Fruit fly (Drosophila melanogaster) whole organism, embryonic: ENCODE results near the gene CG33723.

ENCODE experiments used
- Atf6 ChIP-seq: fragments of 200-800 bp; sonication (Bioruptor generic); IDR thresholded peaks from 2 replicates; pipeline ENCODE4 v1.3.6; 2022; ENCODE audit warnings: missing biosample characterization, missing genetic modification characterization
- BEAF-32 ChIP-seq: fragments of 200-800 bp; sonication (Bioruptor generic); optimal IDR thresholded peaks from 3 replicates; lab custom pipeline; 2017; ENCODE audit warnings: missing biosample characterization, missing genetic modification characterization, mild to moderate bottlenecking, moderate library complexity, missing genetic modification reagents
- Blimp-1 ChIP-seq: fragments of 200-800 bp; sonication (Bioruptor generic); optimal IDR thresholded peaks from 3 replicates; lab custom pipeline; 2018; ENCODE audit warnings: missing biosample characterization, missing genetic modification characterization, mild to moderate bottlenecking, moderate library complexity, missing genetic modification reagents
- CG10147 ChIP-seq: fragments of 200-800 bp; sonication (Bioruptor generic); optimal IDR thresholded peaks from 2 replicates; lab custom pipeline; 2019; ENCODE audit warnings: missing biosample characterization, mild to moderate bottlenecking, missing genetic modification characterization, moderate library complexity
- CG11504 ChIP-seq: fragments of 200-800 bp; sonication (Bioruptor generic); optimal IDR thresholded peaks from 3 replicates; lab custom pipeline; 2019; ENCODE audit warnings: missing biosample characterization, mild to moderate bottlenecking, missing genetic modification characterization, moderate library complexity
- CG14965 ChIP-seq: fragments of 200-800 bp; sonication (Bioruptor generic); optimal IDR thresholded peaks from 2 replicates; lab custom pipeline; 2016; ENCODE audit warnings: missing biosample characterization, missing genetic modification characterization, borderline replicate concordance
- CG1647 ChIP-seq: fragments of 200-800 bp; sonication (Bioruptor generic); optimal IDR thresholded peaks from 3 replicates; lab custom pipeline; 2016; ENCODE audit warnings: missing biosample characterization, missing genetic modification characterization
- CG17359 ChIP-seq: fragments of 200-800 bp; sonication (Bioruptor generic); optimal IDR thresholded peaks from 3 replicates; lab custom pipeline; 2018; ENCODE audit warnings: missing biosample characterization, mild to moderate bottlenecking, missing genetic modification characterization, moderate library complexity
- CG17385 ChIP-seq: fragments of 200-800 bp; sonication (Bioruptor generic); optimal IDR thresholded peaks from 3 replicates; lab custom pipeline; 2018; ENCODE audit warnings: missing biosample characterization, mild to moderate bottlenecking, missing genetic modification characterization
- CG18476 ChIP-seq: fragments of 200-800 bp; sonication (Bioruptor generic); optimal IDR thresholded peaks from 2 replicates; lab custom pipeline; 2016; ENCODE audit warnings: missing biosample characterization, mild to moderate bottlenecking, missing genetic modification characterization
- CG2129 ChIP-seq: fragments of 200-800 bp; sonication (Bioruptor generic); IDR thresholded peaks from 2 replicates; pipeline ENCODE4 v1.3.6; 2022; ENCODE audit warnings: missing biosample characterization, missing genetic modification characterization; ENCODE audit not compliant: partially characterized antibody
- CG30020 ChIP-seq: fragments of 200-800 bp; optimal IDR thresholded peaks from 2 replicates; lab custom pipeline; 2019; ENCODE audit warnings: missing biosample characterization, mild to moderate bottlenecking, missing genetic modification characterization, moderate library complexity
- CG30431 ChIP-seq: fragments of 200-800 bp; sonication (Bioruptor generic); optimal IDR thresholded peaks from 2 replicates; lab custom pipeline; 2017; ENCODE audit warnings: missing biosample characterization, missing genetic modification characterization
- CG3065 ChIP-seq: fragments of 200-800 bp; sonication (Bioruptor generic); optimal IDR thresholded peaks from 2 replicates; lab custom pipeline; 2016; ENCODE audit warnings: missing biosample characterization, missing genetic modification characterization
- CG3407 ChIP-seq: fragments of 200-800 bp; sonication (Bioruptor generic); optimal IDR thresholded peaks from 2 replicates; lab custom pipeline; 2018; ENCODE audit warnings: missing biosample characterization, mild to moderate bottlenecking, missing genetic modification characterization
- CG4360 ChIP-seq: fragments of 200-800 bp; sonication (Bioruptor generic); IDR thresholded peaks from 2 replicates; pipeline ENCODE4 v1.3.6; 2022; ENCODE audit warnings: missing biosample characterization, missing genetic modification characterization
- CG7745 ChIP-seq: fragments of 200-800 bp; sonication (Bioruptor generic); optimal IDR thresholded peaks from 2 replicates; lab custom pipeline; 2018; ENCODE audit warnings: missing biosample characterization, mild to moderate bottlenecking, missing genetic modification characterization, moderate library complexity
- CG7963 ChIP-seq: fragments of 200-800 bp; sonication (Bioruptor generic); IDR thresholded peaks from 3 replicates; pipeline ENCODE4 v1.3.6; 2022; ENCODE audit warnings: missing biosample characterization, missing genetic modification characterization; ENCODE audit not compliant: partially characterized antibody
- CG9215 ChIP-seq: fragments of 200-800 bp; sonication (Bioruptor generic); IDR thresholded peaks from 2 replicates; pipeline ENCODE4 v1.3.6; 2022; ENCODE audit warnings: missing biosample characterization, missing genetic modification characterization
- CG9437 ChIP-seq: fragments of 200-800 bp; sonication (Bioruptor generic); optimal IDR thresholded peaks from 2 replicates; lab custom pipeline; 2018; ENCODE audit warnings: missing biosample characterization, mild to moderate bottlenecking, missing genetic modification characterization
- D19B ChIP-seq: fragments of 200-800 bp; sonication (Bioruptor generic); optimal IDR thresholded peaks from 2 replicates; lab custom pipeline; 2017; ENCODE audit warnings: missing biosample characterization, mild to moderate bottlenecking, missing genetic modification characterization
- Deaf1 ChIP-seq: fragments of 200-800 bp; optimal IDR thresholded peaks from 3 replicates; lab custom pipeline; 2019; ENCODE audit warnings: missing biosample characterization, mild to moderate bottlenecking, missing genetic modification characterization, moderate library complexity
- Drgx ChIP-seq: fragments of 200-800 bp; sonication (Bioruptor generic); IDR thresholded peaks from 2 replicates; pipeline ENCODE4 v1.3.6; 2022; ENCODE audit warnings: missing biosample characterization, missing genetic modification characterization
- Ets97D ChIP-seq: fragments of 200-800 bp; sonication (Bioruptor generic); optimal IDR thresholded peaks from 3 replicates; lab custom pipeline; 2016; ENCODE audit warnings: missing biosample characterization, missing genetic modification characterization
- Lim3 ChIP-seq: fragments of 200-800 bp; sonication (Bioruptor generic); IDR thresholded peaks from 2 replicates; pipeline ENCODE4 v1.3.6; 2022; ENCODE audit warnings: missing biosample characterization, missing genetic modification characterization
- Lpt ChIP-seq: fragments of >200 bp; optimal IDR thresholded peaks from 2 replicates; lab custom pipeline; 2018; ENCODE audit warnings: missing biosample characterization, missing genetic modification characterization
- MBD-R2 ChIP-seq: fragments of 200-800 bp; sonication (Bioruptor generic); IDR thresholded peaks from 2 replicates; pipeline ENCODE4 v1.3.6; 2022; ENCODE audit warnings: missing biosample characterization, missing genetic modification characterization
- Opbp ChIP-seq: fragments of 200-800 bp; sonication (Bioruptor generic); IDR thresholded peaks from 3 replicates; pipeline ENCODE4 v1.3.6; 2022; ENCODE audit warnings: missing biosample characterization, missing genetic modification characterization; ENCODE audit not compliant: partially characterized antibody
- Pdp1 ChIP-seq, 2 experiments: fragments of 200-800 bp; sonication (Bioruptor generic); optimal IDR thresholded peaks; 3 replicates each; lab custom pipeline; 2016; ENCODE audit warnings: missing biosample characterization in 2 of 2, missing genetic modification characterization in 2 of 2, mild to moderate bottlenecking in 1 of 2, moderate library complexity in 1 of 2
- Ptx1 ChIP-seq: fragments of 200-800 bp; sonication (Bioruptor generic); IDR thresholded peaks from 2 replicates; pipeline ENCODE4 v1.3.6; 2022; ENCODE audit warnings: missing biosample characterization, missing genetic modification characterization
- Sry-δ ChIP-seq: fragments of 200-800 bp; sonication (Bioruptor generic); optimal IDR thresholded peaks from 2 replicates; lab custom pipeline; 2016; ENCODE audit warnings: missing biosample characterization, missing genetic modification characterization
- btn ChIP-seq: fragments of 200-800 bp; sonication (Bioruptor generic); optimal IDR thresholded peaks from 2 replicates; lab custom pipeline; 2016; ENCODE audit warnings: missing biosample characterization, missing genetic modification characterization
- cato ChIP-seq: fragments of 200-800 bp; sonication (Bioruptor generic); optimal IDR thresholded peaks from 2 replicates; lab custom pipeline; 2016; ENCODE audit warnings: missing biosample characterization, missing genetic modification characterization, borderline replicate concordance
- caup ChIP-seq: fragments of 200-800 bp; sonication (Bioruptor generic); optimal IDR thresholded peaks from 3 replicates; lab custom pipeline; 2017; ENCODE audit warnings: missing biosample characterization, mild to moderate bottlenecking, missing genetic modification characterization, moderate library complexity; ENCODE audit not compliant: severe bottlenecking
- cg ChIP-seq: fragments of 200-800 bp; sonication (Bioruptor generic); optimal IDR thresholded peaks from 3 replicates; lab custom pipeline; 2019; ENCODE audit warnings: missing biosample characterization, mild to moderate bottlenecking, missing genetic modification characterization, moderate library complexity
- gro ChIP-seq: fragments of 200-800 bp; sonication (Bioruptor generic); optimal IDR thresholded peaks from 2 replicates; lab custom pipeline; 2016; ENCODE audit warnings: missing biosample characterization, missing genetic modification characterization
- her ChIP-seq: fragments of 200-800 bp; sonication (Bioruptor generic); optimal IDR thresholded peaks from 2 replicates; lab custom pipeline; 2016; ENCODE audit warnings: missing biosample characterization, missing genetic modification characterization
- maf-S ChIP-seq: fragments of 200-800 bp; sonication (Bioruptor generic); optimal IDR thresholded peaks from 2 replicates; lab custom pipeline; 2016; ENCODE audit warnings: missing biosample characterization, missing genetic modification characterization
- mirr ChIP-seq: fragments of 200-800 bp; sonication (Bioruptor generic); optimal IDR thresholded peaks from 3 replicates; lab custom pipeline; 2018; ENCODE audit warnings: missing biosample characterization, mild to moderate bottlenecking, missing genetic modification characterization
- odd ChIP-seq: fragments of 200-800 bp; sonication (Bioruptor generic); optimal IDR thresholded peaks from 2 replicates; lab custom pipeline; 2017; ENCODE audit warnings: missing biosample characterization, mild to moderate bottlenecking, missing genetic modification characterization
- pb ChIP-seq: fragments of 200-800 bp; sonication (Bioruptor generic); optimal IDR thresholded peaks from 3 replicates; lab custom pipeline; 2016; ENCODE audit warnings: missing biosample characterization, missing genetic modification characterization
- pros ChIP-seq: fragments of 200-800 bp; sonication (Bioruptor generic); optimal IDR thresholded peaks from 3 replicates; lab custom pipeline; 2019; ENCODE audit warnings: missing biosample characterization, mild to moderate bottlenecking, missing genetic modification characterization, moderate library complexity
- psq ChIP-seq: fragments of 200-800 bp; sonication (Bioruptor generic); optimal IDR thresholded peaks from 2 replicates; lab custom pipeline; 2017; ENCODE audit warnings: missing biosample characterization, missing genetic modification characterization
- run ChIP-seq: fragments of 200-800 bp; sonication (Bioruptor generic); optimal IDR thresholded peaks from 3 replicates; lab custom pipeline; 2018; ENCODE audit warnings: missing biosample characterization, mild to moderate bottlenecking, missing genetic modification characterization
- sim ChIP-seq: fragments of 200-800 bp; sonication (Bioruptor generic); IDR thresholded peaks from 2 replicates; pipeline ENCODE4 v1.3.6; 2022; ENCODE audit warnings: missing biosample characterization, missing genetic modification characterization
- slbo ChIP-seq: fragments of 200-800 bp; sonication (Bioruptor generic); IDR thresholded peaks from 2 replicates; pipeline ENCODE4 v1.3.6; 2022; ENCODE audit warnings: missing biosample characterization, missing genetic modification characterization
- toy ChIP-seq: fragments of 200-800 bp; sonication (Bioruptor generic); IDR thresholded peaks from 2 replicates; pipeline ENCODE4 v1.3.6; 2022; ENCODE audit warnings: missing biosample characterization, missing genetic modification characterization
- wor ChIP-seq: fragments of 200-800 bp; sonication (Bioruptor generic); IDR thresholded peaks from 2 replicates; pipeline ENCODE4 v1.3.6; 2022; ENCODE audit warnings: missing biosample characterization, missing genetic modification characterization
- zf30C ChIP-seq: fragments of 200-800 bp; sonication (Bioruptor generic); optimal IDR thresholded peaks from 3 replicates; lab custom pipeline; 2018; ENCODE audit warnings: missing biosample characterization, mild to moderate bottlenecking, missing genetic modification characterization

The CG33723 gene

dm6 chr2L:9464455-9465063 is 24.0 kb upstream of the CG33723 start (continued):
- TF ChIP-seq CG7963 (0 out of 3 replicates have a peak, but pooled peaks have one; percentile 10), D19B (GFP tag; lab: Kevin White, UChicago) (no peak), btn (GFP tag; lab: Kevin White, UChicago) (no peak), CG30020 (tag; lab: Kevin White, UChicago) (no peak), slbo (GFP tag; lab: Robert Waterston, UW) (no peak), Atf6 (GFP tag; lab: Robert Waterston, UW) (no peak), Sry-δ (no peak), wor (GFP tag; lab: Robert Waterston, UW) (no peak), CG7745 (tag; lab: Kevin White, UChicago) (no peak), CG2129 (no peak)

dm6 chr2L:9460092-9460473 is 19.5 kb upstream of the CG33723 start:
- TF ChIP-seq slbo (GFP tag; lab: Robert Waterston, UW), result 0 out of 2 replicates have a peak, but pooled peaks have one; percentile 20
- TF ChIP-seq CG17359 (tag; lab: Kevin White, UChicago), result no peak
- TF ChIP-seq cato, result no peak
- TF ChIP-seq CG3407 (GFP tag; lab: Kevin White, UChicago), result no peak
- TF ChIP-seq sim (GFP tag; lab: Robert Waterston, UW), result no peak
- peak; percentile 43; the same call in 1 of the 3 replicates for TF ChIP-seq Opbp (GFP tag; lab: Robert Waterston, UW)
- no peak for TF ChIP-seq MBD-R2 (GFP tag; lab: Robert Waterston, UW)
- TF ChIP-seq gro (GFP tag; lab: Kevin White, UChicago), result no peak
- no peak for TF ChIP-seq Lim3
- TF ChIP-seq CG11504 (tag; lab: Kevin White, UChicago), result no peak
- no peak for TF ChIP-seq CG4360
- no peak for TF ChIP-seq pb (GFP tag; lab: Kevin White, UChicago)
- TF ChIP-seq her (GFP tag; lab: Kevin White, UChicago), result no peak
- peak; percentile 57 for TF ChIP-seq BEAF-32 (GFP tag; lab: Kevin White, UChicago)
- no peak for TF ChIP-seq Blimp-1 (GFP tag; lab: Kevin White, UChicago)
- TF ChIP-seq CG1647, result no peak
- TF ChIP-seq Pdp1 (GFP tag; optimal IDR thresholded peaks at IDR 0.05; lab: Kevin White, UChicago), result peak in 1 of 2 experiments; percentile 84
- no peak for TF ChIP-seq Ptx1 (GFP tag; lab: Robert Waterston, UW)
- no peak for TF ChIP-seq CG14965 (GFP tag; lab: Kevin White, UChicago)
- TF ChIP-seq maf-S (GFP tag; lab: Kevin White, UChicago), result no peak
- peak; percentile 73 for TF ChIP-seq Deaf1 (tag; lab: Kevin White, UChicago)
- TF ChIP-seq Lpt (GFP tag; lab: Kevin White, UChicago), result no peak
- no peak for TF ChIP-seq zf30C (GFP tag; lab: Kevin White, UChicago)
- TF ChIP-seq odd (GFP tag; lab: Kevin White, UChicago), result no peak
- no peak for TF ChIP-seq CG3065 (GFP tag; lab: Kevin White, UChicago)
- no peak for TF ChIP-seq toy (GFP tag; lab: Robert Waterston, UW)
- TF ChIP-seq CG10147 (GFP tag; lab: Kevin White, UChicago), result no peak
- TF ChIP-seq CG30431 (GFP tag; lab: Kevin White, UChicago), result no peak
- no peak for TF ChIP-seq psq (GFP tag; lab: Kevin White, UChicago)
- peak; percentile 76 for TF ChIP-seq pros (GFP tag; lab: Kevin White, UChicago)
- TF ChIP-seq cg (GFP tag; lab: Kevin White, UChicago), result no peak
- TF ChIP-seq caup (GFP tag; lab: Kevin White, UChicago), result no peak
- TF ChIP-seq CG9437 (GFP tag; lab: Kevin White, UChicago), result no peak
- TF ChIP-seq Ets97D (GFP tag; lab: Kevin White, UChicago), result no peak
- no peak for TF ChIP-seq CG18476 (GFP tag; lab: Kevin White, UChicago)
- TF ChIP-seq Drgx (GFP tag; lab: Robert Waterston, UW), result no peak
- no peak for TF ChIP-seq CG9215 (GFP tag; lab: Robert Waterston, UW)
- no peak for TF ChIP-seq CG17385 (GFP tag; lab: Kevin White, UChicago)
- TF ChIP-seq mirr (GFP tag; lab: Kevin White, UChicago), result no peak
- no peak for TF ChIP-seq run (tag; lab: Kevin White, UChicago)
